Worm (Caenorhabditis elegans) whole organism, mixed stage, embryonic: ENCODE data around the gene spex-3.

Experiments
- ces-1 ChIP-seq: fragments of 150-350 bp; optimal IDR thresholded peaks from 2 replicates; lab custom pipeline; 2014; ENCODE audit warnings: missing biosample characterization, missing genetic modification reagents, missing genetic modification characterization
- lsy-2 ChIP-seq: fragments of 150-350 bp; optimal IDR thresholded peaks from 2 replicates; lab custom pipeline; 2014; ENCODE audit warnings: missing biosample characterization, missing genetic modification characterization
- nhr-12 ChIP-seq: fragments of 150-350 bp; optimal IDR thresholded peaks from 2 replicates; lab custom pipeline; 2014; ENCODE audit warnings: missing biosample characterization, missing genetic modification characterization
- nhr-28 ChIP-seq: fragments of 150-350 bp; optimal IDR thresholded peaks from 2 replicates; lab custom pipeline; 2014; ENCODE audit warnings: missing biosample characterization, missing genetic modification characterization
- snpc-4 ChIP-seq: fragments of 150-350 bp; optimal IDR thresholded peaks from 2 replicates; lab custom pipeline; 2014; ENCODE audit warnings: missing biosample characterization, missing genetic modification characterization
- unc-62 ChIP-seq: fragments of 150-350 bp; optimal IDR thresholded peaks from 2 replicates; lab custom pipeline; 2014; ENCODE audit warnings: missing biosample characterization, missing genetic modification reagents, missing genetic modification characterization
- ztf-11 ChIP-seq: fragments of 150-350 bp; optimal IDR thresholded peaks from 2 replicates; lab custom pipeline; 2014; ENCODE audit warnings: missing biosample characterization, missing genetic modification characterization

- TF ChIP-seq nhr-28 (no peak), nhr-12 (tag; lab: Kevin White, UChicago) (no peak), snpc-4 (tag; lab: Kevin White, UChicago) (no peak), unc-62 (no peak), lsy-2 (tag; lab: Kevin White, UChicago) (no peak), ces-1 (peak; percentile 77), ztf-11 (tag; lab: Kevin White, UChicago) (no peak)
These were observed 41.3 kb upstream of the spex-3 start for ce11 chrIII:1743488-1744020.
